Worm (Caenorhabditis elegans): ENCODE measurements around the gene fbxb-90.

DNA sequence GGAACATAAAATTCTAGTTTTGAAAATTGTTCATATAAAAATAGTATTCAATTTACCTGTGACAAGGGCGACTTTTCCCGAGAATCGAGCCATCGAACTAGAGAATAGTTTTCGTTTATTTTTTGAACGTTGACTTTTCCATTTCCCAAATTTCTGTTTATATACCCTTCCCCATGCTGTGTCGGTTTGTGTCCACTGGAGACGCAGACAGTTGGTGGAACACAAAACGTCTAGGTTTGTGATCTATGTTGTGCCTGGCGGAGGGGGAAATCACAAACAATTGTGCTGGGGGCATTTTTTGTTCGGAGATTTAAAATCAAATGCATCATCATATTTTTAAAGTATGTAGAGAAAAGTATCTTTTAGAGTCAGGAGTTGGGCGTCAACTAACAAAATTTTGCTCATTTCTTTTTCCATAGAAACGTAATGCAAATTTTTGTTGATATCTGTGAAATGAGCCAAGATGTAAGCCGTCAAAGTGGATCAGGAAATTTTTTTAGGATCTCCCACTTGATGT, 4.9 kb downstream of the fbxb-90 start, which contains the start of gene nta-1:
- TF ChIP-seq ref-1 (GFP tag; conservative IDR thresholded peaks at IDR 0.05) (no peak), ztf-23 (GFP tag; IDR thresholded peaks at IDR 0.05) (no peak), T22C8.4 (GFP tag; IDR thresholded peaks at IDR 0.05) (no peak), ztf-29 (GFP tag; IDR thresholded peaks at IDR 0.05) (no peak), cog-1 (tag; optimal IDR thresholded peaks at IDR 0.05) (no peak), klf-2 (GFP tag; conservative IDR thresholded peaks at IDR 0.05) (no peak), flt-1 (GFP tag; IDR thresholded peaks at IDR 0.05) (no peak), med-1 (GFP tag; optimal IDR thresholded peaks at IDR 0.05; ENCODE audit: insufficient read depth) (no peak)
